Worm (Caenorhabditis elegans) whole organism, L1 larva: ENCODE measurements around the gene Y57G11C.1142.

ENCODE experiments used
- C04F5.9 ChIP-seq: sonication (generic microtip); optimal IDR thresholded peaks from 2 replicates; lab custom pipeline; 2016; ENCODE audit warnings: missing genetic modification characterization, missing compliant biosample characterization
- C16A3.4 ChIP-seq: fragments of 150-350 bp; optimal IDR thresholded peaks from 2 replicates; lab custom pipeline; 2014; ENCODE audit warnings: missing biosample characterization, missing genetic modification characterization
- C34B4.2 ChIP-seq: sonication (generic microtip); optimal IDR thresholded peaks from 2 replicates; lab custom pipeline; 2017; ENCODE audit warnings: mild to moderate bottlenecking, missing genetic modification characterization, missing compliant biosample characterization
- F16B12.6 ChIP-seq: fragments of 150-350 bp; optimal IDR thresholded peaks from 2 replicates; lab custom pipeline; 2014; ENCODE audit warnings: missing biosample characterization, missing genetic modification characterization
- Y116A8C.19 ChIP-seq: sonication (generic microtip); optimal IDR thresholded peaks from 2 replicates; lab custom pipeline; 2016; ENCODE audit warnings: missing compliant biosample characterization, missing genetic modification characterization, borderline replicate concordance
- aly-2 ChIP-seq: fragments of 150-350 bp; optimal IDR thresholded peaks from 2 replicates; lab custom pipeline; 2014; ENCODE audit warnings: missing biosample characterization, missing genetic modification characterization
- ama-1 ChIP-seq: fragments of 150-350 bp; optimal IDR thresholded peaks from 2 replicates; lab custom pipeline; 2014
- blmp-1 ChIP-seq: fragments of 150-350 bp; optimal IDR thresholded peaks from 2 replicates; lab custom pipeline; 2014; ENCODE audit warnings: missing biosample characterization, missing genetic modification characterization
- ceh-63 ChIP-seq: fragments of 200-800 bp; sonication (Bioruptor generic); optimal IDR thresholded peaks from 2 replicates; lab custom pipeline; 2018; ENCODE audit warnings: mild to moderate bottlenecking, missing genetic modification characterization, missing compliant biosample characterization
- ceh-8 ChIP-seq: fragments of 200-800 bp; sonication (Bioruptor generic); optimal IDR thresholded peaks from 2 replicates; lab custom pipeline; 2018; ENCODE audit warnings: mild to moderate bottlenecking, missing genetic modification characterization, moderate library complexity, missing compliant biosample characterization
- ceh-82 ChIP-seq, 3 experiments: fragments of 150-350 bp in 1 of 3; sonication (generic microtip) in 2 of 3; optimal IDR thresholded peaks; 2 replicates each; lab custom pipeline; 2014 to 2017; ENCODE audit warnings: missing biosample characterization in 3 of 3, missing genetic modification characterization in 3 of 3
- ceh-88 ChIP-seq: fragments of 200-800 bp; sonication (Bioruptor generic); IDR thresholded peaks from 2 replicates; pipeline ENCODE4 v1.3.6; 2022; ENCODE audit warnings: missing genetic modification characterization, missing compliant biosample characterization
- dpl-1 ChIP-seq, 3 experiments: fragments of 150-350 bp in 2 of 3; sonication (generic microtip) in 1 of 3; optimal IDR thresholded peaks; 2 replicates each; lab custom pipeline; 2014 to 2017; ENCODE audit warnings: missing biosample characterization in 3 of 3, missing genetic modification characterization in 3 of 3, missing genetic modification reagents in 3 of 3
- efl-3 ChIP-seq: fragments of 200-800 bp; sonication (Bioruptor generic); optimal IDR thresholded peaks from 2 replicates; lab custom pipeline; 2018; ENCODE audit warnings: mild to moderate bottlenecking, missing genetic modification characterization, missing compliant biosample characterization
- elt-2 ChIP-seq: sonication (generic microtip); optimal IDR thresholded peaks from 2 replicates; lab custom pipeline; 2016; ENCODE audit warnings: missing genetic modification characterization, mild to moderate bottlenecking, inconsistent platforms, missing compliant biosample characterization, missing genetic modification reagents
- elt-3 ChIP-seq, 6 experiments: fragments of 150-350 bp in 1 of 6; sonication (generic microtip); optimal IDR thresholded peaks; 2 replicates each; lab custom pipeline; 2017 to 2018; ENCODE audit warnings: missing biosample characterization in 6 of 6, missing genetic modification characterization in 6 of 6, inconsistent platforms in 1 of 6
- ets-5 ChIP-seq: fragments of 200-800 bp; sonication (Bioruptor generic); IDR thresholded peaks from 2 replicates; pipeline ENCODE4 v1.3.6; 2022; ENCODE audit warnings: missing genetic modification characterization, missing compliant biosample characterization
- fkh-4 ChIP-seq: sonication (generic microtip); optimal IDR thresholded peaks from 2 replicates; lab custom pipeline; 2016; ENCODE audit warnings: missing compliant biosample characterization, missing genetic modification characterization, borderline replicate concordance
- fos-1 ChIP-seq: fragments of 150-350 bp; optimal IDR thresholded peaks from 2 replicates; lab custom pipeline; 2014; ENCODE audit warnings: missing biosample characterization, missing genetic modification characterization
- grh-1 ChIP-seq: fragments of 200-800 bp; sonication (Bioruptor generic); IDR thresholded peaks from 2 replicates; pipeline ENCODE4 v1.3.6; 2022; ENCODE audit warnings: missing genetic modification reagents, missing genetic modification characterization, missing compliant biosample characterization
- hlh-4 ChIP-seq: sonication (generic microtip); optimal IDR thresholded peaks from 2 replicates; lab custom pipeline; 2016; ENCODE audit warnings: mild to moderate bottlenecking, missing genetic modification characterization, missing compliant biosample characterization
- irx-1 ChIP-seq: sonication (generic microtip); optimal IDR thresholded peaks from 2 replicates; lab custom pipeline; 2016; ENCODE audit warnings: missing genetic modification characterization, missing compliant biosample characterization
- jun-1 ChIP-seq: fragments of 150-350 bp; optimal IDR thresholded peaks from 2 replicates; lab custom pipeline; 2014; ENCODE audit warnings: missing biosample characterization, missing genetic modification reagents, missing genetic modification characterization
- lin-13 ChIP-seq: fragments of 150-350 bp; optimal IDR thresholded peaks from 2 replicates; lab custom pipeline; 2014; ENCODE audit warnings: missing biosample characterization, missing genetic modification reagents, missing genetic modification characterization
- lin-35 ChIP-seq, 2 experiments: fragments of 150-350 bp; optimal IDR thresholded peaks; 2 replicates each; lab custom pipeline; 2014; ENCODE audit warnings: missing biosample characterization in 2 of 2, missing genetic modification characterization in 2 of 2, missing genetic modification reagents in 2 of 2
- lir-3 ChIP-seq: sonication (generic microtip); optimal IDR thresholded peaks from 2 replicates; lab custom pipeline; 2016; ENCODE audit warnings: mild to moderate bottlenecking, missing genetic modification characterization, moderate library complexity, missing compliant biosample characterization; ENCODE audit not compliant: poor library complexity
- mab-9 ChIP-seq: fragments of 200-800 bp; sonication (Bioruptor generic); IDR thresholded peaks from 2 replicates; pipeline ENCODE4 v1.3.6; 2022; ENCODE audit warnings: missing genetic modification reagents, missing genetic modification characterization, missing compliant biosample characterization
- mdl-1 ChIP-seq, 2 experiments: fragments of 150-350 bp; optimal IDR thresholded peaks; 2 replicates each; lab custom pipeline; 2014 to 2017; ENCODE audit warnings: missing biosample characterization in 2 of 2, missing genetic modification characterization in 2 of 2, inconsistent platforms in 1 of 2
- mef-2 ChIP-seq: fragments of 150-350 bp; optimal IDR thresholded peaks from 2 replicates; lab custom pipeline; 2014; ENCODE audit warnings: missing biosample characterization, missing genetic modification characterization
- nhr-20 ChIP-seq: sonication (generic microtip); optimal IDR thresholded peaks from 2 replicates; lab custom pipeline; 2016; ENCODE audit warnings: mild to moderate bottlenecking, missing genetic modification characterization, missing compliant biosample characterization
- nhr-47 ChIP-seq: sonication (generic microtip); optimal IDR thresholded peaks from 2 replicates; lab custom pipeline; 2016; ENCODE audit warnings: mild to moderate bottlenecking, missing genetic modification characterization, moderate library complexity, missing compliant biosample characterization
- nhr-71 ChIP-seq: sonication (generic microtip); optimal IDR thresholded peaks from 2 replicates; lab custom pipeline; 2016; ENCODE audit warnings: mild to moderate bottlenecking, missing genetic modification characterization, moderate library complexity, missing compliant biosample characterization
- nhr-76 ChIP-seq: sonication (generic microtip); optimal IDR thresholded peaks from 2 replicates; lab custom pipeline; 2017; ENCODE audit warnings: missing biosample characterization, missing genetic modification characterization
- nhr-77 ChIP-seq: fragments of 150-350 bp; optimal IDR thresholded peaks from 2 replicates; lab custom pipeline; 2014; ENCODE audit warnings: missing biosample characterization, missing genetic modification characterization
- nhr-84 ChIP-seq: sonication (generic microtip); optimal IDR thresholded peaks from 2 replicates; lab custom pipeline; 2017; ENCODE audit warnings: missing biosample characterization, missing genetic modification characterization
- nhr-85 ChIP-seq: sonication (generic microtip); peaks from one replicate; lab custom pipeline; 2016; ENCODE audit warnings: missing genetic modification characterization, inconsistent platforms, missing compliant biosample characterization
- pag-3 ChIP-seq: sonication (generic microtip); optimal IDR thresholded peaks from 2 replicates; lab custom pipeline; 2017; ENCODE audit warnings: missing genetic modification characterization, mild to moderate bottlenecking, missing compliant biosample characterization, antibody characterized with exemption, borderline replicate concordance; ENCODE audit not compliant: insufficient read depth
- pax-3 ChIP-seq: fragments of 200-800 bp; sonication (Bioruptor generic); optimal IDR thresholded peaks from 2 replicates; lab custom pipeline; 2018; ENCODE audit warnings: mild to moderate bottlenecking, missing genetic modification characterization, moderate library complexity, missing compliant biosample characterization
- pqm-1 ChIP-seq: sonication (generic microtip); optimal IDR thresholded peaks from 3 replicates; lab custom pipeline; 2017; ENCODE audit warnings: missing biosample characterization, missing genetic modification characterization
- rnt-1 ChIP-seq: sonication (generic microtip); optimal IDR thresholded peaks from 2 replicates; lab custom pipeline; 2016; ENCODE audit warnings: mild to moderate bottlenecking, missing genetic modification characterization, moderate library complexity, missing compliant biosample characterization
- skn-1 ChIP-seq: fragments of 150-350 bp; optimal IDR thresholded peaks from 2 replicates; lab custom pipeline; 2014; ENCODE audit warnings: missing biosample characterization, missing genetic modification characterization
- snu-23 ChIP-seq: sonication (generic microtip); optimal IDR thresholded peaks from 2 replicates; lab custom pipeline; 2016; ENCODE audit warnings: missing genetic modification characterization, missing compliant biosample characterization
- sptf-1 ChIP-seq: fragments of 150-350 bp; optimal IDR thresholded peaks from 2 replicates; lab custom pipeline; 2014; ENCODE audit warnings: missing biosample characterization, missing genetic modification characterization
- sup-37 ChIP-seq: fragments of 200-800 bp; sonication (Bioruptor generic); optimal IDR thresholded peaks from 2 replicates; lab custom pipeline; 2018; ENCODE audit warnings: mild to moderate bottlenecking, missing genetic modification characterization, missing compliant biosample characterization
- tbx-2 ChIP-seq: sonication (generic microtip); optimal IDR thresholded peaks from 2 replicates; lab custom pipeline; 2016; ENCODE audit warnings: missing genetic modification characterization, missing compliant biosample characterization
- unc-130 ChIP-seq: fragments of 150-350 bp; optimal IDR thresholded peaks from 2 replicates; lab custom pipeline; 2017; ENCODE audit warnings: missing biosample characterization, missing genetic modification characterization, inconsistent platforms
- unc-30 ChIP-seq: sonication (generic microtip); optimal IDR thresholded peaks from 2 replicates; lab custom pipeline; 2017; ENCODE audit warnings: missing biosample characterization, missing genetic modification characterization
- unc-86 ChIP-seq: sonication (generic microtip); optimal IDR thresholded peaks from 2 replicates; lab custom pipeline; 2016; ENCODE audit warnings: missing genetic modification characterization, missing compliant biosample characterization
- vab-15 ChIP-seq: sonication (generic microtip); optimal IDR thresholded peaks from 2 replicates; lab custom pipeline; 2017; ENCODE audit warnings: missing genotype, mild to moderate bottlenecking, missing genetic modification characterization, missing compliant biosample characterization
- xbp-1 ChIP-seq: sonication (generic microtip); optimal IDR thresholded peaks from 2 replicates; lab custom pipeline; 2016; ENCODE audit warnings: missing genetic modification characterization, missing compliant biosample characterization
- zip-4 ChIP-seq: fragments of 200-800 bp; sonication (Bioruptor generic); optimal IDR thresholded peaks from 2 replicates; lab custom pipeline; 2018; ENCODE audit warnings: mild to moderate bottlenecking, missing genetic modification characterization, moderate library complexity, missing compliant biosample characterization
- ztf-11 ChIP-seq, 2 experiments: sonication (generic microtip); optimal IDR thresholded peaks; 2 replicates each; lab custom pipeline; 2016 to 2017; ENCODE audit warnings: missing genetic modification characterization in 2 of 2, missing biosample characterization in 1 of 2, missing compliant biosample characterization in 1 of 2

The Y57G11C.1142 gene

DNA sequence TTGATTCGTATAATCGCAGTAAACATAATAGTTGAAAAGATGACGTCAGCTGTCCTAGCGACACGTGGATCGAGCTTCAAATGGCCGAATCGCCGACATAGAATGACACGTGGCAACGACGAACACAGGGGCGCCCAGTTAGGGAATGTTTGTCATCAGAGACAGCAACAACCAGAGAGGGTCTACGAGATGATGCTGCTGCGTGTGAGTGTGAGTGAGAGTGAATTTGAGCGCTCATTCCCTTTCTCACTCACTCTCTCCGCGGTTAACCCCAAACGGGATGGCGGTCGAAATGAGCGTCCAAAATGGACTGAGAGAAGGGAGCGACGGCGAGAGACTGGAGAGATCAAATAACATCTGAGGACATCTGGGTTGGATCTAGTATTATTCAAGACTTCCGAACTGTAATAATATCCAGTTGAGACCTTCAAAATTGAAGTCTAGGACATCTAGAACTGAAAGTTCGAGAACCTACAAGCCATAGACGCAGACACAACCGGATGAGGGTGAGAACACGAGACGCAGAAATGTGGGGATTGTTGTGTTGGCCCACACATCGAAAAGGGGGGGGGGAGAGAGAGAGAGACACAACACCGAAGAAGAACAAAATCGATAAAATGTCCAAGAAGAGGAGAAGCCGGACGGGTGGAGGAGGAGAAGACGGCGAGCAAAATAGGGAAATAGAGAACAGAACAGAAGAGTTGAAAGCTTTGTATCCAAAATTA lies 8.4 kb upstream of the Y57G11C.1142 start (continued):
- TF ChIP-seq efl-3 (no peak), lin-35 (GFP tag; optimal IDR thresholded peaks at IDR 0.05; lab: Kevin White, UChicago) (peak; percentile 38 to 52), ama-1 (lab: Kevin White, UChicago) (no peak), unc-86 (tag; lab: Kevin White, UChicago) (peak; percentile 49), rnt-1 (tag; lab: Kevin White, UChicago) (peak; percentile 14), grh-1 (GFP tag; lab: Robert Waterston, UW) (no peak), snu-23 (peak; percentile 47), nhr-77 (no peak), F16B12.6 (tag; lab: Kevin White, UChicago) (no peak), nhr-76 (tag; lab: Kevin White, UChicago) (no peak), ets-5 (no peak), mef-2 (no peak), ceh-82 (tag; optimal IDR thresholded peaks at IDR 0.05; lab: Kevin White, UChicago) (peak; percentile 50 to 69 (median 54)), irx-1 (no peak), fkh-4 (no peak), mab-9 (GFP tag; lab: Robert Waterston, UW) (no peak), C04F5.9 (tag; lab: Kevin White, UChicago) (no peak), lir-3 (tag; lab: Kevin White, UChicago) (no peak), lin-13 (GFP tag; lab: Kevin White, UChicago) (peak; percentile 51), elt-2 (tag; lab: Kevin White, UChicago) (no peak), nhr-47 (tag; lab: Kevin White, UChicago) (peak; percentile 65), ceh-63 (GFP tag; lab: Kevin White, UChicago) (no peak), sptf-1 (tag; lab: Kevin White, UChicago) (no peak), sup-37 (GFP tag; lab: Kevin White, UChicago) (no peak), tbx-2 (peak; percentile 56), xbp-1 (tag; lab: Kevin White, UChicago) (peak; percentile 55), blmp-1 (peak; percentile 100), pag-3 (tag; lab: Kevin White, UChicago) (no peak), ceh-88 (GFP tag; lab: Robert Waterston, UW) (no peak), Y116A8C.19 (tag; lab: Kevin White, UChicago) (no peak), zip-4 (GFP tag; lab: Kevin White, UChicago) (no peak), unc-30 (tag; lab: Kevin White, UChicago) (no peak), nhr-20 (tag; lab: Kevin White, UChicago) (peak; percentile 46), skn-1 (peak; percentile 37), elt-3 (tag; optimal IDR thresholded peaks at IDR 0.05; lab: Kevin White, UChicago) (peak in 1 of 6 experiments; percentile 63), hlh-4 (tag; lab: Kevin White, UChicago) (no peak), pax-3 (tag; lab: Kevin White, UChicago) (no peak), aly-2 (tag; lab: Kevin White, UChicago) (no peak), C34B4.2 (tag; lab: Kevin White, UChicago) (no peak), ztf-11 (tag; optimal IDR thresholded peaks at IDR 0.05; lab: Kevin White, UChicago) (peak in 1 of 2 experiments; percentile 9), unc-130 (tag; lab: Kevin White, UChicago) (peak; percentile 8), jun-1 (tag; lab: Kevin White, UChicago) (peak; percentile 38), ceh-8 (GFP tag; lab: Kevin White, UChicago) (no peak), pqm-1 (tag; lab: Kevin White, UChicago) (no peak), C16A3.4 (tag; lab: Kevin White, UChicago) (peak; percentile 53), fos-1 (tag; lab: Kevin White, UChicago) (no peak), nhr-71 (tag; lab: Kevin White, UChicago) (peak; percentile 62), vab-15 (tag; lab: Kevin White, UChicago) (no peak), mdl-1 (tag; optimal IDR thresholded peaks at IDR 0.05; lab: Kevin White, UChicago) (peak in 1 of 2 experiments; percentile 84), dpl-1 (GFP tag; optimal IDR thresholded peaks at IDR 0.05; lab: Kevin White, UChicago) (peak in 1 of 3 experiments; percentile 32), nhr-84 (tag; lab: Kevin White, UChicago) (no peak), nhr-85 (tag; lab: Kevin White, UChicago) (peak; percentile 10)
